Fruit fly (Drosophila melanogaster): ENCODE results near the gene Trs23.

The Trs23 gene

DNA sequence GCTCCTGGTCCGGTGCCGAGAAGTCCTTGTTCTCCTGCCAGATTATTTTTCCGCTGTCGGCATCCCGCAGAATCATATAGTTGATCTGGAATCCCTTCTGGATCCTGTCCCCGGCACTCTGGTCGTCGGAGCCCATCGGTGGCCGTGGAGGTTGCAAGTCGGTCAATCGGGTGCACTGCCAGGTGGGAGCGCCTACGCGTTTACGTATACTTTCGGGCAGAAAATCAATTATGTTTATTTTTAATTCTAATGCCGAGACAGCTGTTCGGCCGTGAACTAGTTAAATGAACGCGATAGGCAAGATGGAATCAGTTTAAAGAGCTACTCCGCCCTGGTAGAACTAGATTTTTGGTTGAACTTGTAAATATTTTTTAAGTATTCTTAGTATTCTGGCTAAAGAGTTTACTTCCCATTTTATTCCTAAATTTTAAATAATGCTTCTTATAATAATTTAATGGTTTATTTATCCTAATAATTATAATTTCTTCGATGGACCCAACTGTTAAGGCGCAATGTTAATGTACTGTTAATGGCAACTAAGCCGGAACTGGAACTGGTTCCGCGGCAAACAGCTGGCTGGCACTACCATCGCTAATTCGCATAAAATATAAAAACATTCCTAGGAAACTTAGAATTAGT lies at the start of gene Trs23, which contains the start of gene PrBP:
Gene Trs23, plus strand, starts transcription at position 564 of the 639 bp plus-strand sequence.
Gene PrBP, minus strand, starts transcription at position 288 of the 639 bp plus-strand sequence.
- no peak for TF ChIP-seq Sin3A (optimal IDR thresholded peaks at IDR 0.05)
- no peak for TF ChIP-seq insv (optimal IDR thresholded peaks at IDR 0.05)
- TF ChIP-seq ttk (optimal IDR thresholded peaks at IDR 0.05) = no peak
- no peak for TF ChIP-seq psq (optimal IDR thresholded peaks at IDR 0.05)
- TF ChIP-seq Myc (optimal IDR thresholded peaks at IDR 0.05) = no peak
- no peak for TF ChIP-seq h (optimal IDR thresholded peaks at IDR 0.05)

DNA sequence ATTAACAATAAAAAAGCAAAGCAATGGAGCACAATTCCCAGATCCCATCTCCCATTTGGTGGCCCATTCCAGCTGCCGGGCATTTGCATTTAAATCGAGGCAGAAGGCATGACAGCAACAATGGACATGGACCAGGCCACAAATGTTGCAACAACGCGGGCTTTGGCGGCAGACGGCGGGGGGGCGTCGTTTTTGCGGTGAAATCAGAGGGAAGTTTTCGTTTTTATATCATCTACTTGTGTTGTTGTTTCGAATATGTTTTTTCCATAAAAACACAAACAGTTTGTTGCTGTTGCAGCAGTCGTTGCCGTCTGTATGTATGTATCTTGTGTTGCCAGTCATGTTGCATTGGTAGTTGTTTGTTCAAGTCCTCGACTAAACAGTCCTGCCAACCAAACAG lies 26.5 kb upstream of the Trs23 start:
- TF ChIP-seq psq (optimal IDR thresholded peaks at IDR 0.05) = no peak
- TF ChIP-seq insv (optimal IDR thresholded peaks at IDR 0.05) = no peak
- no peak for TF ChIP-seq Myc (optimal IDR thresholded peaks at IDR 0.05)
- no peak for TF ChIP-seq Sin3A (optimal IDR thresholded peaks at IDR 0.05)
- no peak for TF ChIP-seq ttk (optimal IDR thresholded peaks at IDR 0.05)
- TF ChIP-seq h (optimal IDR thresholded peaks at IDR 0.05) = no peak

DNA sequence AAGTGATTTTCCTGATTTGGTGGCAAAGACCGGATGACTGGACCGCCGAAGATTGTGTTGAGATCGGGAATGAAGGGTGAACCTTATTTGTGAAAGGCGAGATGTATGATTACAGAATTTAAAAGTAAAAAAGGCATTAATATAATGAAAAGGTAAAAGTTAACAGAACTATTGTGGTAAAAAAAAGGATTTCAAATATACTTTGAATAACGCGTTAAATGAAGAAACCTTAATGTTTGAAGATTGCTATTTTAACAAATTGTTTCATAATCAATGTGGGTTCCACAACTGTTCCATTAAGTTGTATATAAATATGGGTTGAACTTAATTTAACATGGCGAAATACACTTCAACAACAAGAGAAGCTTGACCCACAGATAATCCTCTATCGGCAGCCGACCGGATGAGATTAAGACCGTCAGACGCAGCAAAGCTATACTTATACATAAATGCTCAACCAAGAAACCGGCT lies 13.7 kb upstream of the Trs23 start, which contains the start of gene Glt:
Gene Glt, plus strand, starts transcription at position 421 of the 471 bp plus-strand sequence.
- TF ChIP-seq Sin3A (optimal IDR thresholded peaks at IDR 0.05) (no peak), insv (optimal IDR thresholded peaks at IDR 0.05) (no peak), ttk (optimal IDR thresholded peaks at IDR 0.05) (no peak), Myc (optimal IDR thresholded peaks at IDR 0.05) (no peak), h (optimal IDR thresholded peaks at IDR 0.05) (no peak), psq (optimal IDR thresholded peaks at IDR 0.05) (no peak)

DNA sequence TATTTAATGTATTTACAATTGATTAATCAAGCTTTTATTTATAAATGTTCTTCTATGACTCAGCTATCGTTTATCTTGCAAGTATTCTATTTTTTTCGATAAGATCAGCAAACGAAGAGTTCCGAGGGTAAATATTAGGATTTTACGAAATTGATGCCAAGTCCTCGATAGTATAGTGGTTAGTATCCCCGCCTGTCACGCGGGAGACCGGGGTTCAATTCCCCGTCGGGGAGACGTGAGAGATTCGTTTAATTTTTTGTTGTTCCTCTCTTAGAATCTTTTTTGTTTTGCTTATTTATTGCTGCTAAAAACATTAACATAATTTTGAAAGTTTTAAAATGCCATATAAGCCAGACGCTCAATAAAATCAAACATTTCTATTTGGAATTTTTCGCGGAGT lies 7.1 kb upstream of the Trs23 start:
- TF ChIP-seq ttk (optimal IDR thresholded peaks at IDR 0.05) (no peak), Sin3A (optimal IDR thresholded peaks at IDR 0.05) (no peak), insv (optimal IDR thresholded peaks at IDR 0.05) (no peak), h (optimal IDR thresholded peaks at IDR 0.05) (no peak), psq (optimal IDR thresholded peaks at IDR 0.05) (no peak), Myc (optimal IDR thresholded peaks at IDR 0.05) (no peak)

DNA sequence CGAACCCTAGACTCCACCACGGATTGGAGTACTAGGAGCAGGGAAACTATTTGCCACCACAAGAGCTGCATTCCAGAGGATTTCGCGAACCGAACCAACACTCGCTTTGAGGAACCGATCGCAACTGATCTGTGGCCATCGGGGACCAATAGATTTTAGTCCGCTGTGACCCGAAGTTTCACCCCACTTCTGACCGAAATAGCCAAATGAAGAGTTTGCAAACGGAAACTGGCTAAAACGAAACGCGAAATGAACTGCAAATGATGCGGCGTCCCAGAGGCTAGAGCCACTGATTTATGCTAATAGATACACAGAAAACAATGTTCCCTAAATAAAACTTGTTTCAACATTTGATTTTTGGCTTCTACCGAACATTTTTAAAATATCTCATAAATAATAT lies 6.3 kb upstream of the Trs23 start, which contains the start of gene CG9287:
Gene CG9287, minus strand, starts transcription at position 101 of the 400 bp plus-strand sequence.
- TF ChIP-seq Myc (optimal IDR thresholded peaks at IDR 0.05) (no peak), ttk (optimal IDR thresholded peaks at IDR 0.05) (no peak), psq (optimal IDR thresholded peaks at IDR 0.05) (no peak), insv (optimal IDR thresholded peaks at IDR 0.05) (no peak)

DNA sequence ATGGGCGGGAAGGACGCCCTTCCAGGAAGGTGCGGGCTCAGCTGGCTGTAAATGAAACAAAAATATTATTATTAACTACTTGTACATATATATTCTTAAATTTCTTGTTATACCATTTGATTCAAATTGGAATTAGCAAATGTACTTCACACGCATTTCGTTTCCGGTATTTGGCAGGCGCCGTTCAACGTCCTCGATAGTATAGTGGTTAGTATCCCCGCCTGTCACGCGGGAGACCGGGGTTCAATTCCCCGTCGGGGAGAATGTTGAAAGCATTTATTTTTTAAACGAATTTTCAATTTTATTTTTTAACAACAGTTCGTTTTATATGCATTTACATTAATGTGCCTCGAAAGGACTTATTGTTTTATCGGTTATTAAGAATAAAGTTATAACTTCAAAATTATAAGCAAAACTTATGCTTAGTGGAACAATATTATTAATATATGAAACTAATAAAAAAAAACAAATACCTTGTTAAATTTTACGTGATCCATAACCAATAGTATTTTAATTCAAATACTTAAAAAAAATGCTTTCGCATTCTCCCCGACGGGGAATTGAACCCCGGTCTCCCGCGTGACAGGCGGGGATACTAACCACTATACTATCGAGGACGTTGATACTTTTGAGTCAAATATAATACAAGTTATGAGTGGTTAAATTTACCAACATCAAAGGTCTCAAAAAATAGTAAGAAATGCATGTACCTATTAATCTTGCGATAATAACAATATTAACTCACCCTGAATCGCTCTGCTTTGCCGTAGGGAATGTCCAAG lies 2.6 kb upstream of the Trs23 start:
- TF ChIP-seq Sin3A (optimal IDR thresholded peaks at IDR 0.05) (no peak), h (optimal IDR thresholded peaks at IDR 0.05) (no peak), insv (optimal IDR thresholded peaks at IDR 0.05) (no peak), psq (optimal IDR thresholded peaks at IDR 0.05) (no peak), Myc (optimal IDR thresholded peaks at IDR 0.05) (no peak), ttk (optimal IDR thresholded peaks at IDR 0.05) (no peak)

DNA sequence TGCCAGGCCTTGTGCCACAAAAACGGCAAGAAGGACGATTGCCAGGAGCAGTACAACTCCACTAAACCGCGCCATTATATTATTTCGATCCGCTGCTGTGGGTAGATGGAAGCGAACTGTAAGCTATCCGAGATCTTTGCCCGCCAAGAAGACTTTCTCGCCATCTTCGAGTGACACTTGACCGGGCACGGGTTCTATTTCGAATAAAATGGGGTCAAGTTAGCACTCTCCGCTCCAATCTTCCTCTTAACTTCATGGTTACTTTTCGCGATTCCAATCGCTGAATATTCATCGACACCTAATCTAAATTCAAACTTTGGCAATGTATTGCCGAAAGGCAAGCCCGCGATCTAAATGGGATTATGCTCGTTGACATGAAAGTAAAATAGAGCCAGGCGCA lies 1.8 kb upstream of the Trs23 start, which contains the start of gene CG9289:
Gene CG9289, minus strand, starts transcription at position 101 of the 400 bp plus-strand sequence.
- TF ChIP-seq Sin3A (optimal IDR thresholded peaks at IDR 0.05) (no peak), ttk (optimal IDR thresholded peaks at IDR 0.05) (no peak), Myc (optimal IDR thresholded peaks at IDR 0.05) (no peak), psq (optimal IDR thresholded peaks at IDR 0.05) (no peak), h (optimal IDR thresholded peaks at IDR 0.05) (no peak), insv (optimal IDR thresholded peaks at IDR 0.05) (no peak)

DNA sequence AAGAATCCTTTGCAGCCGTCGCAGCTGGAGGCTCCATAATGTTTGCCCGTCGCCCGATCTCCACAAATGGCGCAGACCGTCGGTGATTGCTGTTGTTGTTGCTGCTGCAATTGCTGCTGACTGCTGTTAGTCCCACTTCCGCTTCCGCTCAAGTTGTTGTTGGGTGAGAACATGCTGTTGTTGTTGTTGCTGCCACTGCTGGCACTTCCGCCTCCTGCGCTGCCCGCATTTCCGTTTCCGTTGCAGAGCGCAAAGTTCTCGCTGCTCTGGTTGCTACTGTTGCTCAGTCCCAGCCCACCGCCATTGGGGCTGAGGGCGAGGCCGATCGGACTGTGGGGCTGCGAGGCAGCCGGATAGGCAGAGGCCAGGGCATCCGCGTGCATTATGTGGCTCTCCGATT lies 3.8 kb downstream of the Trs23 start:
- TF ChIP-seq psq (optimal IDR thresholded peaks at IDR 0.05) (no peak), h (optimal IDR thresholded peaks at IDR 0.05) (no peak), ttk (optimal IDR thresholded peaks at IDR 0.05) (no peak), insv (optimal IDR thresholded peaks at IDR 0.05) (no peak), Sin3A (optimal IDR thresholded peaks at IDR 0.05) (no peak), Myc (optimal IDR thresholded peaks at IDR 0.05) (no peak)

DNA sequence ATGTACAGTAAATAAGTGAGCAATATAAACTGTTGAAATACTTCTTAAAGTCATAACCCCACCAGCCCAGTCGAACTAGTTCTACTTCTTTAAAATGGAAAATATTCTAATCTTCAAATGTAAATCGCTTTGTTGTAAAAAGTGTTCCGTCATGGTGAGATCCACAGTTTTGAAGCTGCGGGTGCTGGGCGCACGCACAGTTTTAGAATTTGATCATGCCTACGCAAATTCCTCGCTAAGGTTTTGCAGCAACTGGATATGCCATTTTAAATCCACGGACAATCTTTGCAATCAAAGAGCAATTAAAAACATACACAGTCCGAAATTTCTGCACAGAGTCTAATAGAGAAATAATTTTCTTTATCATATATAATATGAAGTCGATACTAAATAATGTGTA lies 4.4 kb downstream of the Trs23 start:
- TF ChIP-seq psq (optimal IDR thresholded peaks at IDR 0.05) (no peak), ttk (optimal IDR thresholded peaks at IDR 0.05) (no peak), Sin3A (optimal IDR thresholded peaks at IDR 0.05) (no peak), insv (optimal IDR thresholded peaks at IDR 0.05) (no peak), Myc (optimal IDR thresholded peaks at IDR 0.05) (no peak), h (optimal IDR thresholded peaks at IDR 0.05) (no peak)

DNA sequence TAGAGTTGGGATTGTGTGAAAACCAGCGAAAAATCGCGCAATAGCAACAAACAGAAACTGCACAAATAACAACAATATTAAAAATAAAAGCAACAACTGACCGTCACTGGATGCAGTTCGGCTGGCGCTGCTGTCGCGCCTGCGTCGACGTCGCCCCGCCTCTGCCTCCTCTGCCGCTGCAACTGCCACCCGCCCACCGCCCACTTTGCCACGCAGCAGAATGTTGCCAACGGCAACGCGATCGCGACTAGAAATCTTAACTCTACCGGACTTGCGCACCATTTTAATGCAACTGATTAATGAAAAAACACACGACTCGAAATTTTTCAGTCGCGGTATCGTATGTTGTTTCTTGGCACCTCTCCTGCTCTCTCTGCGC lies 4.9 kb downstream of the Trs23 start:
- TF ChIP-seq ttk (optimal IDR thresholded peaks at IDR 0.05) (no peak), Myc (optimal IDR thresholded peaks at IDR 0.05) (no peak), Sin3A (optimal IDR thresholded peaks at IDR 0.05) (no peak), psq (optimal IDR thresholded peaks at IDR 0.05) (no peak), h (optimal IDR thresholded peaks at IDR 0.05) (no peak), insv (optimal IDR thresholded peaks at IDR 0.05) (no peak)

DNA sequence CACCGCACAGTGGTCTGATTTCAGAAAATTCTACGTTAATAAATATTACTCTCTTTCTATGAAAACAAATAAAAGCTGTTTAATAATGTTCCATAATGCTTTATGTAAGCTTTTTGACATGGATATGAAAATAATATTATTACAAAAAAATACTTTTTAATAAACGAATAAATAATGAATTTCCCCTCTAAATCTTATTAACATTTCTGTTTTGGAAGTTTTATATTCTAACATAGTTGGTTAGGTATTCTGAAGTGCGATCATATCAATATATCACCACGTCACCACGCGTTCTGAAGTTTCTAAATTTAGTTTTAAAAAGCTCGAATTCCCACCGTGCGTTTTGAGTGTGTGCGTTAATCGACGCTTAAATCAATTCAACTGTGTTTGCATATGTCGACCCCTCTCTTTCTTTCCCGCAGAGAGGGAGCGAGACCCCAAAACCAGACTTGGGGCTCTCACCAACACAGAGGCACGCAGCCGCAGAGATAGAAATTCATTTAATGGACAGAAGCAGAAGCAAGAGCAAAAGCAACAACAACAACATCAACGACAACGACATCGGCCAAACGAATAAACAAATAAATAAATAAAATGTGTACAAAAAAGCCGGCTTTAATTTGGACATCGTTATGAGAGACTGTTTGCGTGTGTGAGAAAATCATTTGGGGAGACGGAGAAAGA lies 5.4 kb downstream of the Trs23 start:
- TF ChIP-seq Sin3A (optimal IDR thresholded peaks at IDR 0.05) (no peak), ttk (optimal IDR thresholded peaks at IDR 0.05) (no peak), insv (optimal IDR thresholded peaks at IDR 0.05) (no peak), Myc (optimal IDR thresholded peaks at IDR 0.05) (no peak), h (optimal IDR thresholded peaks at IDR 0.05) (no peak), psq (optimal IDR thresholded peaks at IDR 0.05) (no peak)
